Worm (Caenorhabditis elegans) whole organism, L2 larva: ENCODE data around the gene atln-2.
"Not testable (repeated sequence)": the region's sequence is repeated elsewhere in the genome, so short reads cannot be mapped to it uniquely, and the experiment has no call there.

ENCODE experiments used
- F13H6.1 ChIP-seq: sonication (generic microtip); optimal IDR thresholded peaks from 2 replicates; lab custom pipeline; 2016; ENCODE audit warnings: missing genetic modification characterization, missing compliant biosample characterization
- R02D3.7 ChIP-seq: fragments of 150-350 bp; optimal IDR thresholded peaks from 2 replicates; lab custom pipeline; 2014; ENCODE audit warnings: missing biosample characterization, missing genetic modification characterization
- Y55F3AM.14 ChIP-seq: fragments of 200-800 bp; sonication (Bioruptor generic); optimal IDR thresholded peaks from 2 replicates; lab custom pipeline; 2018; ENCODE audit warnings: mild to moderate bottlenecking, missing genetic modification characterization, missing compliant biosample characterization
- ZK546.5 ChIP-seq: sonication (generic microtip); optimal IDR thresholded peaks from 2 replicates; lab custom pipeline; 2017; ENCODE audit warnings: missing biosample characterization, missing genetic modification characterization
- aly-2 ChIP-seq: fragments of 150-350 bp; optimal IDR thresholded peaks from 2 replicates; lab custom pipeline; 2014; ENCODE audit warnings: missing biosample characterization, missing genetic modification characterization
- ceh-82 ChIP-seq: fragments of 150-350 bp; optimal IDR thresholded peaks from 2 replicates; lab custom pipeline; 2014; ENCODE audit warnings: missing biosample characterization, missing genetic modification characterization
- crh-2 ChIP-seq: sonication (generic microtip); optimal IDR thresholded peaks from 2 replicates; lab custom pipeline; 2017; ENCODE audit warnings: missing biosample characterization, missing genetic modification characterization
- dmd-4 ChIP-seq: sonication (generic microtip); optimal IDR thresholded peaks from 2 replicates; lab custom pipeline; 2017; ENCODE audit warnings: missing biosample characterization, missing genetic modification characterization
- elt-3 ChIP-seq: sonication (generic microtip); optimal IDR thresholded peaks from 2 replicates; lab custom pipeline; 2017; ENCODE audit warnings: missing biosample characterization, missing genetic modification characterization
- fos-1 ChIP-seq: fragments of 150-350 bp; optimal IDR thresholded peaks from 2 replicates; lab custom pipeline; 2014; ENCODE audit warnings: missing biosample characterization, missing genetic modification characterization
- lin-13 ChIP-seq: fragments of 150-350 bp; optimal IDR thresholded peaks from 2 replicates; lab custom pipeline; 2014; ENCODE audit warnings: missing biosample characterization, missing genetic modification reagents, missing genetic modification characterization
- lin-39 ChIP-seq: fragments of 150-350 bp; optimal IDR thresholded peaks from 2 replicates; lab custom pipeline; 2014; ENCODE audit warnings: missing biosample characterization, missing genetic modification reagents, missing genetic modification characterization
- mab-5 ChIP-seq: fragments of 150-350 bp; optimal IDR thresholded peaks from 2 replicates; lab custom pipeline; 2014; ENCODE audit warnings: missing biosample characterization, missing genetic modification characterization
- mbf-1 ChIP-seq: sonication (generic microtip); optimal IDR thresholded peaks from 2 replicates; lab custom pipeline; 2017; ENCODE audit warnings: missing biosample characterization, missing genetic modification characterization
- mdl-1 ChIP-seq, 2 experiments: fragments of 150-350 bp in 1 of 2; sonication (generic microtip) in 1 of 2; optimal IDR thresholded peaks; 2 replicates each; lab custom pipeline; 2017; ENCODE audit warnings: missing biosample characterization in 2 of 2, missing genetic modification characterization in 2 of 2
- nhr-12 ChIP-seq: fragments of 150-350 bp; optimal IDR thresholded peaks from 2 replicates; lab custom pipeline; 2014; ENCODE audit warnings: missing biosample characterization, missing genetic modification characterization
- nhr-21 ChIP-seq: fragments of 150-350 bp; optimal IDR thresholded peaks from 2 replicates; lab custom pipeline; 2014; ENCODE audit warnings: missing biosample characterization, missing genetic modification characterization
- nhr-237 ChIP-seq: fragments of 150-350 bp; optimal IDR thresholded peaks from 2 replicates; lab custom pipeline; 2014; ENCODE audit warnings: missing biosample characterization, missing genetic modification characterization
- nhr-25 ChIP-seq: fragments of 150-350 bp; sonication (generic microtip); optimal IDR thresholded peaks from 3 replicates; lab custom pipeline; 2014; ENCODE audit warnings: missing biosample characterization, missing genetic modification characterization
- nhr-6 ChIP-seq: fragments of 150-350 bp; optimal IDR thresholded peaks from 2 replicates; lab custom pipeline; 2014; ENCODE audit warnings: missing biosample characterization, missing genetic modification characterization
- nhr-77 ChIP-seq: fragments of 150-350 bp; optimal IDR thresholded peaks from 2 replicates; lab custom pipeline; 2014; ENCODE audit warnings: missing biosample characterization, missing genetic modification characterization
- peb-1 ChIP-seq: fragments of 150-350 bp; optimal IDR thresholded peaks from 2 replicates; lab custom pipeline; 2014; ENCODE audit warnings: missing biosample characterization, missing genetic modification characterization
- sem-4 ChIP-seq: fragments of 150-350 bp; optimal IDR thresholded peaks from 2 replicates; lab custom pipeline; 2014; ENCODE audit warnings: missing biosample characterization, missing genetic modification reagents, missing genetic modification characterization
- skn-1 ChIP-seq: sonication (generic microtip); optimal IDR thresholded peaks from 2 replicates; lab custom pipeline; 2017; ENCODE audit warnings: missing biosample characterization, missing genetic modification characterization
- sma-9 ChIP-seq, 2 experiments: fragments of 150-350 bp in 1 of 2; sonication (generic microtip) in 1 of 2; optimal IDR thresholded peaks; 2 replicates each; lab custom pipeline; 2014 to 2016; ENCODE audit warnings: missing genetic modification characterization in 2 of 2, mild to moderate bottlenecking in 1 of 2, missing biosample characterization in 1 of 2, missing compliant biosample characterization in 1 of 2, missing genetic modification reagents in 1 of 2, moderate library complexity in 1 of 2
- snpc-4 ChIP-seq: fragments of 150-350 bp; optimal IDR thresholded peaks from 2 replicates; lab custom pipeline; 2014; ENCODE audit warnings: missing biosample characterization, missing genetic modification characterization
- unc-39 ChIP-seq: fragments of 150-350 bp; optimal IDR thresholded peaks from 2 replicates; lab custom pipeline; 2014; ENCODE audit warnings: missing biosample characterization, missing genetic modification characterization
- zag-1 ChIP-seq: fragments of 150-350 bp; optimal IDR thresholded peaks from 2 replicates; lab custom pipeline; 2014; ENCODE audit warnings: missing biosample characterization, missing genetic modification characterization
- ztf-1 ChIP-seq: fragments of 200-800 bp; sonication (Bioruptor generic); conservative IDR thresholded peaks from 2 replicates; pipeline ENCODE4 v1.3.6; 2022; ENCODE audit warnings: missing genetic modification characterization, missing compliant biosample characterization
- ztf-11 ChIP-seq: sonication (generic microtip); optimal IDR thresholded peaks from 2 replicates; lab custom pipeline; 2017; ENCODE audit warnings: missing biosample characterization, missing genetic modification characterization
- ztf-4 ChIP-seq: fragments of 150-350 bp; optimal IDR thresholded peaks from 2 replicates; lab custom pipeline; 2014; ENCODE audit warnings: missing biosample characterization, missing genetic modification characterization

The atln-2 gene

ce11 chrIV:14985859-14986258 lies 4.4 kb downstream of the atln-2 start:
- TF ChIP-seq R02D3.7, result no peak
- no peak for TF ChIP-seq nhr-25 (tag; lab: Kevin White, UChicago)
- no peak for TF ChIP-seq ztf-1 (GFP tag; lab: Robert Waterston, UW)

DNA sequence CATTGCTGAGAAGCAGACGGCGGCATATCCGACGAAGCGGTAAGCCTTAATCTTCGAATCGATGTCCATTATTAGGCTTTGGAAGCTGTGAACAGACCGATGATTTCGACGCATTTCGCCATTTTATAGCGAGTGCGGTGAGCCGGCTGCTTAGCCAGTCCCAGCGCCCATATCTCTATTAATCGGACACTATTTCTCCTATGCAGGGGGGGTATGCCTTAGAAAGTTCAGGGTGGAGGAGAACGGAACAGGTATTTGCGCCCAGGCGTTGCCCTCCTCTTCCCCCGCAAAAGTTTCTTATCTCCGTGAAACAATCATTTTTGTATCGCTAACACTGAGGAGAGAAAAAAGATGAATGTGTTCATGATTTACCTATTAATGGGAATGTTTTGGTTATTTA lies 5.3 kb downstream of the atln-2 start, which contains the start of gene dpy-4:
Gene dpy-4 (minus strand): TSS at position 101 of the 400 bp plus-strand sequence.
- no peak for TF ChIP-seq F13H6.1
- no peak for TF ChIP-seq sma-9 (GFP tag; optimal IDR thresholded peaks at IDR 0.05; lab: Kevin White, UChicago)
- no peak for TF ChIP-seq sma-9 (tag; optimal IDR thresholded peaks at IDR 0.05; lab: Kevin White, UChicago)
- no peak for TF ChIP-seq ZK546.5 (tag; lab: Kevin White, UChicago)
- no peak for TF ChIP-seq nhr-77 (tag; lab: Kevin White, UChicago)
- no peak for TF ChIP-seq nhr-237 (tag; lab: Kevin White, UChicago)
- TF ChIP-seq dmd-4 (tag; lab: Kevin White, UChicago), result no peak
- no peak for TF ChIP-seq mdl-1 (tag; optimal IDR thresholded peaks at IDR 0.05; lab: Kevin White, UChicago)
- TF ChIP-seq mbf-1 (tag; lab: Kevin White, UChicago), result no peak
- TF ChIP-seq unc-39 (tag; lab: Kevin White, UChicago), result no peak
- TF ChIP-seq peb-1 (tag; lab: Kevin White, UChicago), result no peak
- no peak for TF ChIP-seq Y55F3AM.14 (GFP tag; lab: Kevin White, UChicago)
- TF ChIP-seq crh-2, result no peak
- TF ChIP-seq aly-2 (tag; lab: Kevin White, UChicago), result no peak
- no peak for TF ChIP-seq nhr-6 (tag; lab: Kevin White, UChicago)

- not testable (repeated sequence) for TF ChIP-seq sem-4 (tag; lab: Kevin White, UChicago); zag-1 (tag; lab: Kevin White, UChicago); F13H6.1
Observed at ce11 chrIV:15006494-15006893, 25.1 kb downstream of the atln-2 start, which contains the start of gene Y41E3.6. TSS of gene Y41E3.6 (plus strand) at chrIV:15006794.

ce11 chrIV:15008200-15008599 lies 26.8 kb downstream of the atln-2 start:
- TF ChIP-seq lin-13 (GFP tag; lab: Kevin White, UChicago) (no peak), nhr-12 (tag; lab: Kevin White, UChicago) (no peak), unc-39 (tag; lab: Kevin White, UChicago) (no peak), ztf-4 (tag; lab: Kevin White, UChicago) (no peak), R02D3.7 (no peak), sma-9 (GFP tag; optimal IDR thresholded peaks at IDR 0.05; lab: Kevin White, UChicago) (no peak), sma-9 (tag; optimal IDR thresholded peaks at IDR 0.05; lab: Kevin White, UChicago) (no peak), ztf-11 (tag; lab: Kevin White, UChicago) (no peak), elt-3 (tag; lab: Kevin White, UChicago) (no peak), fos-1 (no peak), snpc-4 (no peak)

DNA sequence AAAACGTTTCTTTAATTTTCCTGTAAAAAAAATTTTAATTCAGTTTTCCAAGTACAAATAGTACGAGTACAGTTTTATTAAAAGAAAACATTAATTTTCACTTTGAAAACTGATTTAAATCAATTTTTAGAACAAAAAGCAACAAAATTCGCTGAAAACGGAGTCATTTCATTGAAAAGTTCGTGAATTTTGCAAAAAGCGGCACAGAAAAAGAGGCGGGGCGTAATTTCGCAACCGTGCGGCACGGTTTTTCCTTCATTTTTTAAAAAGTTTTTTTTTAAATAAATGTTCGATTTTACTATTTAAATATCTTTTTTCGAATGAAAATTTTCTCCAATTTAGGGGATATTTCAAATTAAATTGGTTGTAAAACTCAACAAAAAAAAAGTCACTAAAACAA lies 29.8 kb downstream of the atln-2 start:
- no peak for TF ChIP-seq crh-2
- no peak for TF ChIP-seq fos-1
- TF ChIP-seq skn-1 (tag; lab: Kevin White, UChicago), result no peak
- TF ChIP-seq ceh-82 (tag; lab: Kevin White, UChicago), result no peak

DNA sequence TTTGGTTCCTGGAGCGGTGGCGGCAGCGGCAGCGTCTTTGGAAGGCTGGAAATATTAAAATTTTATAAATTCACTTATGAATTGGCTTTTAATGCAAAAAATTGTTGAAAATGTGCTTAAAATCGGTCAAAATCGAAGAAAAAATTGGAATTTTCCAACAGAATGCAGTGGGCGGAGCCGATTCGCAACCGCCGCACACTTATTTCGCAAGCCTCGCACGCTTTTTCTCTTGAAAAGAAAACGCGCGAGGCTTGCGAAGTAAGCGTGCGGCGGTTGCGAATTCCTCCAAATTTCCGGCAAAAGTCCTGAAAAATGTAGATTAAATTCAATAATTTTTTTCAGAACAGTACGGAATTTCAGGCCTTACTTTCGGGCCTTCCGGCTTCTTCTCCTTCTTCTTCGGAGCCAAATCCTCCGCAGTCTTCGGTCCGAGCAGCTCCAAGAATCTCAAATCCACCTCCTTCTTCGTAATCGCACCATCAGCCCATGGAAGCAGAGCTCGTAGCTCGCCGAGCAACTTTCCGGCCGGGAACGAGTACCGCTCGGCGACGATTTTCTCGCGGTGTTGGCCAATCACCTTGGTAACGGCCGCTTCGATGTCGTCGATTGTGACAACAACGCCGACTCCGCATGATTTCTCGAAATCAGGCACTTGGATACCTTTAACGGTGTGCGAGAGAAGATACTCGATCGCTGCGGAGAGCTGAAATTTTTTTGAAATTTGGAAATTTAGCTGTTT lies 30.9 kb downstream of the atln-2 start:
- TF ChIP-seq ZK546.5 (tag; lab: Kevin White, UChicago) (no peak), lin-39 (no peak), F13H6.1 (no peak), mab-5 (tag; lab: Kevin White, UChicago) (no peak), nhr-21 (no peak)
